Fruit fly (Drosophila melanogaster): ENCODE measurements around the gene CG13693.

CG13693 gene

DNA sequence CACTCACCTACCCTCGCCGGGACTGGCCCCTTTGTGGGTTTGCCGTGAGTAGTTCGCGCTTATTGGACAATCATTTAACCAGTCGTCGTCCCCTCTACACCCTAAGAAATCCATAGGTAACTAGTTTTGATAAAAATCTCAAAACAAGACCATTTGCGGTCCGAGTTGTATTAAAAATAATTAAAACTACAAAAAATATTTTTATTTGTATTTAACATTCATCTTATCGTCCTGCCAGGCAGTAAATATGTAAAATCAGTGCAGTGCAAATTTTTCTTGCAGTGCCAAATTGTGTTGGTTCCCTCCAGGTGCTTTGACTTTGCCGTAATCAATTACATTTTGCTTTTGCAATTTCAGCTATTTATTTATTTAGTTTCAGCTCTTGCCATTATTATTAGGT is 11.5 kb downstream of the CG13693 start (continued):
- TF ChIP-seq inv (GFP tag; IDR thresholded peaks at IDR 0.05; ENCODE audit: partially characterized antibody) = no peak
- TF ChIP-seq dysf (GFP tag; IDR thresholded peaks at IDR 0.05) = peak; percentile 52; the same call in 2 of the 3 replicates
- TF ChIP-seq lilli (GFP tag; optimal IDR thresholded peaks at IDR 0.05) = peak; percentile 34
- TF ChIP-seq hkb (optimal IDR thresholded peaks at IDR 0.05) = no peak
- TF ChIP-seq hkb (GFP tag; IDR thresholded peaks at IDR 0.05) = peak; percentile 15; the same call in 1 of the 2 replicates
- TF ChIP-seq Ssrp (tag; optimal IDR thresholded peaks at IDR 0.05) = peak; percentile 6
- TF ChIP-seq CG18476 (GFP tag; optimal IDR thresholded peaks at IDR 0.05) = peak; percentile 10
- 0 out of 2 replicates have a peak, but pooled peaks have one; percentile 6 for TF ChIP-seq E2f1 (GFP tag; IDR thresholded peaks at IDR 0.05)
- peak; percentile 9 for TF ChIP-seq Xbp1 (GFP tag; optimal IDR thresholded peaks at IDR 0.05)
- peak; percentile 24 for TF ChIP-seq CG9817 (tag; optimal IDR thresholded peaks at IDR 0.05)

- TF ChIP-seq E2f1 (GFP tag; IDR thresholded peaks at IDR 0.05) (no peak), Vsx1 (GFP tag; optimal IDR thresholded peaks at IDR 0.05) (no peak), CG7987 (GFP tag; optimal IDR thresholded peaks at IDR 0.05) (no peak), Deaf1 (tag; optimal IDR thresholded peaks at IDR 0.05) (peak; percentile 67), trh (GFP tag; optimal IDR thresholded peaks at IDR 0.05) (no peak), lbe (GFP tag; optimal IDR thresholded peaks at IDR 0.05) (no peak), Ravus (GFP tag; IDR thresholded peaks at IDR 0.05) (no peak), CG11695 (GFP tag; IDR thresholded peaks at IDR 0.05) (no peak), CG12155 (GFP tag; optimal IDR thresholded peaks at IDR 0.05) (peak; percentile 7), Med (GFP tag) (peak; percentile 69), slbo (GFP tag; IDR thresholded peaks at IDR 0.05) (0 out of 2 replicates have a peak, but pooled peaks have one; percentile 3), dysf (GFP tag; IDR thresholded peaks at IDR 0.05) (no peak), CG4282 (GFP tag; optimal IDR thresholded peaks at IDR 0.05) (no peak), CG17385 (GFP tag; optimal IDR thresholded peaks at IDR 0.05) (peak; percentile 14), bbx (GFP tag; IDR thresholded peaks at IDR 0.05; ENCODE audit: partially characterized antibody) (peak; percentile 12; the same call in 1 of the 2 replicates), dmrt99B (tag; optimal IDR thresholded peaks at IDR 0.05) (no peak), sd (tag; optimal IDR thresholded peaks at IDR 0.05) (peak; percentile 45), phol (tag; optimal IDR thresholded peaks at IDR 0.05) (no peak), CG34422 (GFP tag; IDR thresholded peaks at IDR 0.05) (no peak), CG2199 (GFP tag; IDR thresholded peaks at IDR 0.05) (0 out of 3 replicates have a peak, but pooled peaks have one; percentile 11), tll (GFP tag; optimal IDR thresholded peaks at IDR 0.05) (no peak), onecut (GFP tag; IDR thresholded peaks at IDR 0.05) (peak; percentile 75), CG5953 (GFP tag; IDR thresholded peaks at IDR 0.05) (no peak), oc (tag; optimal IDR thresholded peaks at IDR 0.05) (peak; percentile 9)
These were observed 12.3 kb downstream of the CG13693 start for dm6 chr2L:244559-244958.

dm6 chr2L:246656-247340 is 14.5 kb downstream of the CG13693 start:
- TF ChIP-seq gce (GFP tag; IDR thresholded peaks at IDR 0.05) (no peak), ftz-f1 (GFP tag; optimal IDR thresholded peaks at IDR 0.05) (peak; percentile 67), CHES-1-like (GFP tag; optimal IDR thresholded peaks at IDR 0.05) (peak; percentile 54), Dad (GFP tag; optimal IDR thresholded peaks at IDR 0.05) (no peak), Aef1 (GFP tag; IDR thresholded peaks at IDR 0.05) (no peak), Fer1 (GFP tag; optimal IDR thresholded peaks at IDR 0.05) (peak; percentile 33), CG34376 (GFP tag; optimal IDR thresholded peaks at IDR 0.05) (peak; percentile 32), CG13123 (GFP tag; optimal IDR thresholded peaks at IDR 0.05) (no peak), fd96Cb (tag; optimal IDR thresholded peaks at IDR 0.05) (no peak), kah (GFP tag; optimal IDR thresholded peaks at IDR 0.05) (peak; percentile 43), hkb (optimal IDR thresholded peaks at IDR 0.05) (no peak), hkb (GFP tag; IDR thresholded peaks at IDR 0.05) (0 out of 2 replicates have a peak, but pooled peaks have one; percentile 32), Trl (optimal IDR thresholded peaks at IDR 0.05) (peak; percentile 96 to 98), Trl (GFP tag; optimal IDR thresholded peaks at IDR 0.05) (peak; percentile 68), CG9215 (GFP tag; IDR thresholded peaks at IDR 0.05) (no peak), HLHmδ (GFP tag; optimal IDR thresholded peaks at IDR 0.05) (peak; percentile 11), CG5953 (GFP tag; IDR thresholded peaks at IDR 0.05) (no peak), ken (GFP tag; IDR thresholded peaks at IDR 0.05) (no peak), gcm (GFP tag; optimal IDR thresholded peaks at IDR 0.05) (no peak), CG15073 (GFP tag; optimal IDR thresholded peaks at IDR 0.05) (no peak)

Measured in whole organism, embryonic.